Worm (Caenorhabditis elegans) whole organism, late embryonic: ENCODE results near the gene ostb-1.

Source experiments
- T23F11.4 ChIP-seq: fragments of 200-800 bp; sonication (Bioruptor generic); optimal IDR thresholded peaks from 2 replicates; lab custom pipeline; 2018; ENCODE audit warnings: mild to moderate bottlenecking, missing genetic modification characterization, missing compliant biosample characterization
- ahr-1 ChIP-seq: sonication (generic microtip); optimal IDR thresholded peaks from 2 replicates; lab custom pipeline; 2016; ENCODE audit warnings: missing genetic modification characterization, missing compliant biosample characterization
- ama-1 ChIP-seq: fragments of 150-350 bp; optimal IDR thresholded peaks from 2 replicates; lab custom pipeline; 2014
- ceh-19 ChIP-seq: fragments of 200-800 bp; sonication (Bioruptor generic); optimal IDR thresholded peaks from 2 replicates; lab custom pipeline; 2018; ENCODE audit warnings: mild to moderate bottlenecking, missing genetic modification characterization, missing compliant biosample characterization
- ceh-24 ChIP-seq: sonication (generic microtip); optimal IDR thresholded peaks from 2 replicates; lab custom pipeline; 2016; ENCODE audit warnings: mild to moderate bottlenecking, missing genetic modification characterization, missing compliant biosample characterization
- ceh-45 ChIP-seq: fragments of 200-800 bp; sonication (Bioruptor generic); IDR thresholded peaks from 2 replicates; pipeline ENCODE4 v1.3.6; 2022; ENCODE audit warnings: missing genetic modification reagents, missing genetic modification characterization, missing compliant biosample characterization
- ceh-48 ChIP-seq: sonication (generic microtip); optimal IDR thresholded peaks from 2 replicates; lab custom pipeline; 2016; ENCODE audit warnings: missing genetic modification characterization, inconsistent platforms, missing compliant biosample characterization
- dve-1 ChIP-seq: sonication (generic microtip); optimal IDR thresholded peaks from 2 replicates; lab custom pipeline; 2017; ENCODE audit warnings: antibody characterized with exemption, mild to moderate bottlenecking, missing genetic modification characterization, missing compliant biosample characterization
- elt-2 ChIP-seq: sonication (generic microtip); optimal IDR thresholded peaks from 2 replicates; lab custom pipeline; 2016; ENCODE audit warnings: missing genetic modification reagents, missing genetic modification characterization, missing compliant biosample characterization
- fkh-10 ChIP-seq: fragments of 150-350 bp; optimal IDR thresholded peaks from 2 replicates; lab custom pipeline; 2014; ENCODE audit warnings: missing biosample characterization, missing genetic modification reagents, missing genetic modification characterization
- gmeb-2 ChIP-seq: sonication (generic microtip); optimal IDR thresholded peaks from 2 replicates; lab custom pipeline; 2016; ENCODE audit warnings: missing genetic modification characterization, inconsistent platforms, missing compliant biosample characterization
- hlh-13 ChIP-seq: fragments of 200-800 bp; sonication (Bioruptor generic); optimal IDR thresholded peaks from 2 replicates; lab custom pipeline; 2018; ENCODE audit warnings: mild to moderate bottlenecking, missing genetic modification characterization, missing compliant biosample characterization
- hlh-15 ChIP-seq: sonication (generic microtip); optimal IDR thresholded peaks from 2 replicates; lab custom pipeline; 2016; ENCODE audit warnings: missing genetic modification characterization, missing compliant biosample characterization
- hlh-30 ChIP-seq: sonication (generic microtip); optimal IDR thresholded peaks from 2 replicates; lab custom pipeline; 2017; ENCODE audit warnings: antibody characterized with exemption, missing genetic modification characterization, missing compliant biosample characterization; ENCODE audit not compliant: insufficient read depth
- hlh-6 ChIP-seq: sonication (generic microtip); optimal IDR thresholded peaks from 2 replicates; lab custom pipeline; 2016; ENCODE audit warnings: missing genotype, missing genetic modification characterization, missing compliant biosample characterization
- lim-6 ChIP-seq: sonication (generic microtip); optimal IDR thresholded peaks from 2 replicates; lab custom pipeline; 2016; ENCODE audit warnings: missing genetic modification characterization, missing compliant biosample characterization
- lin-11 ChIP-seq: fragments of 200-800 bp; sonication (Bioruptor generic); optimal IDR thresholded peaks from 2 replicates; lab custom pipeline; 2018; ENCODE audit warnings: mild to moderate bottlenecking, missing genetic modification characterization, missing compliant biosample characterization
- mec-3 ChIP-seq: sonication (generic microtip); optimal IDR thresholded peaks from 2 replicates; lab custom pipeline; 2016; ENCODE audit warnings: borderline replicate concordance, missing genetic modification characterization, missing compliant biosample characterization
- nfya-1 ChIP-seq: sonication (generic microtip); optimal IDR thresholded peaks from 2 replicates; lab custom pipeline; 2017; ENCODE audit warnings: missing genetic modification characterization, mild to moderate bottlenecking, missing compliant biosample characterization, antibody characterized with exemption, moderate library complexity
- npax-4 ChIP-seq: sonication (generic microtip); optimal IDR thresholded peaks from 2 replicates; lab custom pipeline; 2016; ENCODE audit warnings: missing genetic modification characterization, missing compliant biosample characterization
- odd-2 ChIP-seq: sonication (generic microtip); optimal IDR thresholded peaks from 2 replicates; lab custom pipeline; 2017; ENCODE audit warnings: antibody characterized with exemption, mild to moderate bottlenecking, missing genetic modification characterization, missing compliant biosample characterization
- pag-3 ChIP-seq: sonication (generic microtip); optimal IDR thresholded peaks from 2 replicates; lab custom pipeline; 2016; ENCODE audit warnings: missing compliant biosample characterization, missing genetic modification characterization, borderline replicate concordance
- pat-9 ChIP-seq: fragments of 200-800 bp; sonication (Bioruptor generic); optimal IDR thresholded peaks from 2 replicates; lab custom pipeline; 2018; ENCODE audit warnings: mild to moderate bottlenecking, missing genetic modification characterization, moderate library complexity, missing compliant biosample characterization
- pha-2 ChIP-seq: sonication (generic microtip); optimal IDR thresholded peaks from 2 replicates; lab custom pipeline; 2017; ENCODE audit warnings: mild to moderate bottlenecking, missing genetic modification characterization, missing compliant biosample characterization
- pha-4 ChIP-seq: fragments of 150-350 bp; optimal IDR thresholded peaks from 2 replicates; lab custom pipeline; 2018; ENCODE audit warnings: missing biosample characterization, missing genetic modification reagents, missing genetic modification characterization
- pros-1 ChIP-seq: fragments of 150-350 bp; optimal IDR thresholded peaks from 2 replicates; lab custom pipeline; 2014; ENCODE audit warnings: missing biosample characterization, missing genetic modification reagents, missing genetic modification characterization
- ref-2 ChIP-seq: sonication (generic microtip); optimal IDR thresholded peaks from 2 replicates; lab custom pipeline; 2016; ENCODE audit warnings: missing genetic modification characterization, missing compliant biosample characterization
- sdc-2 ChIP-seq: sonication (generic microtip); optimal IDR thresholded peaks from 2 replicates; lab custom pipeline; 2016; ENCODE audit warnings: missing genotype, missing genetic modification characterization, missing compliant biosample characterization
- unc-42 ChIP-seq: sonication (generic microtip); optimal IDR thresholded peaks from 2 replicates; lab custom pipeline; 2016; ENCODE audit warnings: missing genotype, missing genetic modification characterization, missing compliant biosample characterization
- unc-55 ChIP-seq: sonication (generic microtip); optimal IDR thresholded peaks from 2 replicates; lab custom pipeline; 2017; ENCODE audit warnings: missing biosample characterization, missing genetic modification reagents, missing genetic modification characterization
- unc-86 ChIP-seq: sonication (generic microtip); optimal IDR thresholded peaks from 2 replicates; lab custom pipeline; 2016; ENCODE audit warnings: missing genetic modification characterization, missing compliant biosample characterization
- ztf-16 ChIP-seq: sonication (generic microtip); optimal IDR thresholded peaks from 2 replicates; lab custom pipeline; 2017; ENCODE audit warnings: missing genetic modification characterization, missing compliant biosample characterization

ostb-1 gene

DNA sequence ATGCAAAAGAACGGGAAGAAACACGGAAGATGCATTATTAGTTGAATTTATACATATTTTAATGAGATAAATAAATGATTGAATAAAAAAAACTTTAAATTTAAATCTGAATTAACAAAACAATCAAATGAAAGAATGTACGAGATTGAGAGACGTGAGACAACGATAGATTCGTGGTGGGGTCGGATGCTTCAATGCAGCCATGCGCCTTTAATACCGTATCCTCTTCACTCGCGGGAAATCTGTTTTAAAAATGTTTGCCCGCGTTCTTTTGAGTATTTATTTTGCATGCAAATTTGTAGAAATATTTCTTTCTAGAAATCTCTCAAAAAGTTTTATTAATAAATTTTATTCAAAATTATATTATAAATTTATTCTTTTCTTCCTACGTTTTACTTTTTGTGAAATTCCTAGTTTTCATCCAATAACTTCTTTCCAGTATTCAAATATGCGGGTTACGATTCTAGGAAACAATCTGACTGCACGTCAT is 16.1 kb downstream of the ostb-1 start, which contains the start of gene perm-1:
Gene perm-1 (plus strand): TSS at position 440 of the 490 bp plus-strand sequence.
- TF ChIP-seq pat-9 (tag; lab: Kevin White, UChicago) (no peak), npax-4 (tag; lab: Kevin White, UChicago) (no peak), ama-1 (lab: Kevin White, UChicago) (no peak), unc-86 (tag; lab: Kevin White, UChicago) (no peak), ref-2 (tag; lab: Kevin White, UChicago) (no peak), ahr-1 (tag; lab: Kevin White, UChicago) (no peak), fkh-10 (GFP tag; lab: Kevin White, UChicago) (no peak), ceh-48 (tag; lab: Kevin White, UChicago) (no peak), pha-4 (tag; lab: Kevin White, UChicago) (no peak), nfya-1 (tag; lab: Kevin White, UChicago) (no peak), pha-2 (tag; lab: Kevin White, UChicago) (no peak), T23F11.4 (no peak), lim-6 (no peak), hlh-6 (no peak), odd-2 (tag; lab: Kevin White, UChicago) (no peak), hlh-30 (no peak), lin-11 (no peak), ztf-16 (tag; lab: Kevin White, UChicago) (no peak)
- TF ChIP-seq, all 69 proteins: peak for 0

ce11 chrII:7883163-7883562 is 18.9 kb downstream of the ostb-1 start:
- TF ChIP-seq hlh-13 (GFP tag; lab: Kevin White, UChicago): peak; percentile 30
- TF ChIP-seq, all 69 proteins: peak for 1; not testable (repeated sequence) for 68

DNA sequence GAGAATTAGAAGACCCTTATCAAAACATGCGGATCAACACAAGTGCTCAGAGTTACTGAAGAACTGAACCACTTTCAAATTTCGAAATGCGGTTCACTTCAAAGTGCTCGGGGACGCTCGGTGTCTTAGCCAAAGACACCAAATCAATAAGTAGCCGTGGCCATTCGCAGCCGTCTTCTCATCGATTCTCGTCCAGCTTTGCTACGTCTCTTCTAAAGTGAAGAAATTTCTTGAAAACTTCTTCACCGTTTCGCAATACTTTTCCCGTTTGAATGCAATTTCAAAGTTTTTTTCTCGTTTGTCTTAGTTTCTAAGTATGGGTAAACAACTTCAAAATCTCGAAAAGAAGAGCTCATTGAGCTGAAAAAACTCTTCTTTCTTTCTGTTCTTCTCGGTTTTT is 20.6 kb downstream of the ostb-1 start:
- TF ChIP-seq ceh-48 (tag; lab: Kevin White, UChicago) (peak; percentile 92), lim-6 (no peak)

- TF ChIP-seq unc-42 (tag; lab: Kevin White, UChicago): peak; percentile 16
- TF ChIP-seq unc-55 (GFP tag; lab: Kevin White, UChicago): peak; percentile 19
- no peak for TF ChIP-seq nfya-1 (tag; lab: Kevin White, UChicago)
- no peak for TF ChIP-seq ref-2 (tag; lab: Kevin White, UChicago)
- no peak for TF ChIP-seq gmeb-2
Measured at ce11 chrII:7887295-7887694, 23.0 kb downstream of the ostb-1 start.

ce11 chrII:7888759-7889158 is 24.5 kb downstream of the ostb-1 start:
- TF ChIP-seq pag-3 (tag; lab: Kevin White, UChicago): no peak
- no peak for TF ChIP-seq elt-2 (tag; lab: Kevin White, UChicago)

ce11 chrII:7889321-7889720 is 25.0 kb downstream of the ostb-1 start:
- TF ChIP-seq ceh-24: no peak
- no peak for TF ChIP-seq hlh-15 (tag; lab: Kevin White, UChicago)
- TF ChIP-seq unc-42 (tag; lab: Kevin White, UChicago): no peak
- TF ChIP-seq npax-4 (tag; lab: Kevin White, UChicago): no peak
- TF ChIP-seq ceh-45: no peak
- TF ChIP-seq hlh-6: no peak
- TF ChIP-seq dve-1: no peak
- TF ChIP-seq ceh-19 (GFP tag; lab: Kevin White, UChicago): no peak
- TF ChIP-seq sdc-2 (tag; lab: Kevin White, UChicago): no peak
- no peak for TF ChIP-seq nfya-1 (tag; lab: Kevin White, UChicago)
- no peak for TF ChIP-seq mec-3 (tag; lab: Kevin White, UChicago)
- TF ChIP-seq pros-1 (tag; lab: Kevin White, UChicago): no peak
- TF ChIP-seq hlh-13 (GFP tag; lab: Kevin White, UChicago): no peak
